Worm (Caenorhabditis elegans) whole organism, L1 larva: ENCODE measurements around the gene K08D8.7.

Experiments used
- C04F5.9 ChIP-seq: sonication (generic microtip); optimal IDR thresholded peaks from 2 replicates; lab custom pipeline; 2016; ENCODE audit warnings: missing genetic modification characterization, missing compliant biosample characterization
- C34B4.2 ChIP-seq: sonication (generic microtip); optimal IDR thresholded peaks from 2 replicates; lab custom pipeline; 2017; ENCODE audit warnings: mild to moderate bottlenecking, missing genetic modification characterization, missing compliant biosample characterization
- F16B12.6 ChIP-seq: fragments of 150-350 bp; optimal IDR thresholded peaks from 2 replicates; lab custom pipeline; 2014; ENCODE audit warnings: missing biosample characterization, missing genetic modification characterization
- ama-1 ChIP-seq: fragments of 150-350 bp; optimal IDR thresholded peaks from 2 replicates; lab custom pipeline; 2014
- dpl-1 ChIP-seq, 3 experiments: fragments of 150-350 bp in 2 of 3; sonication (generic microtip) in 1 of 3; optimal IDR thresholded peaks; 2 replicates each; lab custom pipeline; 2014 to 2017; ENCODE audit warnings: missing biosample characterization in 3 of 3, missing genetic modification characterization in 3 of 3, missing genetic modification reagents in 3 of 3
- fkh-10 ChIP-seq: sonication (generic microtip); optimal IDR thresholded peaks from 2 replicates; lab custom pipeline; 2017; ENCODE audit warnings: missing biosample characterization, missing genetic modification reagents, missing genetic modification characterization
- fkh-4 ChIP-seq: sonication (generic microtip); optimal IDR thresholded peaks from 2 replicates; lab custom pipeline; 2016; ENCODE audit warnings: missing compliant biosample characterization, missing genetic modification characterization, borderline replicate concordance
- fkh-8 ChIP-seq: sonication (generic microtip); optimal IDR thresholded peaks from 2 replicates; lab custom pipeline; 2016; ENCODE audit warnings: mild to moderate bottlenecking, missing genetic modification characterization, missing compliant biosample characterization
- fos-1 ChIP-seq: fragments of 150-350 bp; optimal IDR thresholded peaks from 2 replicates; lab custom pipeline; 2014; ENCODE audit warnings: missing biosample characterization, missing genetic modification characterization
- hlh-17 ChIP-seq: fragments of 200-800 bp; sonication (Bioruptor generic); optimal IDR thresholded peaks from 2 replicates; lab custom pipeline; 2018; ENCODE audit warnings: missing genetic modification characterization, mild to moderate bottlenecking, missing compliant biosample characterization, moderate library complexity, borderline replicate concordance
- hlh-4 ChIP-seq: sonication (generic microtip); optimal IDR thresholded peaks from 2 replicates; lab custom pipeline; 2016; ENCODE audit warnings: mild to moderate bottlenecking, missing genetic modification characterization, missing compliant biosample characterization
- isw-1 ChIP-seq: fragments of 200-800 bp; sonication (Bioruptor generic); IDR thresholded peaks from 2 replicates; pipeline ENCODE4 v1.3.6; 2022; ENCODE audit warnings: missing genetic modification characterization, missing compliant biosample characterization
- lin-14 ChIP-seq: fragments of 200-800 bp; sonication (Bioruptor generic); optimal IDR thresholded peaks from 2 replicates; lab custom pipeline; 2018; ENCODE audit warnings: mild to moderate bottlenecking, missing genetic modification characterization, moderate library complexity, missing compliant biosample characterization
- lin-35 ChIP-seq, 2 experiments: fragments of 150-350 bp; optimal IDR thresholded peaks; 2 replicates each; lab custom pipeline; 2014; ENCODE audit warnings: missing biosample characterization in 2 of 2, missing genetic modification characterization in 2 of 2, missing genetic modification reagents in 2 of 2
- mab-9 ChIP-seq: fragments of 200-800 bp; sonication (Bioruptor generic); IDR thresholded peaks from 2 replicates; pipeline ENCODE4 v1.3.6; 2022; ENCODE audit warnings: missing genetic modification reagents, missing genetic modification characterization, missing compliant biosample characterization
- mep-1 ChIP-seq: fragments of 150-350 bp; optimal IDR thresholded peaks from 2 replicates; lab custom pipeline; 2014; ENCODE audit warnings: missing biosample characterization, missing genetic modification characterization
- nhr-11 ChIP-seq: fragments of 150-350 bp; optimal IDR thresholded peaks from 2 replicates; lab custom pipeline; 2014; ENCODE audit warnings: missing biosample characterization, missing genetic modification characterization
- nhr-12 ChIP-seq: sonication (generic microtip); optimal IDR thresholded peaks from 2 replicates; lab custom pipeline; 2017; ENCODE audit warnings: missing biosample characterization, missing genetic modification characterization
- nhr-20 ChIP-seq: sonication (generic microtip); optimal IDR thresholded peaks from 2 replicates; lab custom pipeline; 2016; ENCODE audit warnings: mild to moderate bottlenecking, missing genetic modification characterization, missing compliant biosample characterization
- nhr-237 ChIP-seq: fragments of 150-350 bp; optimal IDR thresholded peaks from 2 replicates; lab custom pipeline; 2014; ENCODE audit warnings: missing biosample characterization, missing genetic modification characterization
- nhr-71 ChIP-seq: sonication (generic microtip); optimal IDR thresholded peaks from 2 replicates; lab custom pipeline; 2016; ENCODE audit warnings: mild to moderate bottlenecking, missing genetic modification characterization, moderate library complexity, missing compliant biosample characterization
- nhr-84 ChIP-seq: sonication (generic microtip); optimal IDR thresholded peaks from 2 replicates; lab custom pipeline; 2017; ENCODE audit warnings: missing biosample characterization, missing genetic modification characterization
- nhr-85 ChIP-seq: sonication (generic microtip); peaks from one replicate; lab custom pipeline; 2016; ENCODE audit warnings: missing genetic modification characterization, inconsistent platforms, missing compliant biosample characterization
- pag-3 ChIP-seq: sonication (generic microtip); optimal IDR thresholded peaks from 2 replicates; lab custom pipeline; 2017; ENCODE audit warnings: missing genetic modification characterization, mild to moderate bottlenecking, missing compliant biosample characterization, antibody characterized with exemption, borderline replicate concordance; ENCODE audit not compliant: insufficient read depth
- pqm-1 ChIP-seq: sonication (generic microtip); optimal IDR thresholded peaks from 3 replicates; lab custom pipeline; 2017; ENCODE audit warnings: missing biosample characterization, missing genetic modification characterization
- rnt-1 ChIP-seq: sonication (generic microtip); optimal IDR thresholded peaks from 2 replicates; lab custom pipeline; 2016; ENCODE audit warnings: mild to moderate bottlenecking, missing genetic modification characterization, moderate library complexity, missing compliant biosample characterization
- swsn-7 ChIP-seq: sonication (generic microtip); optimal IDR thresholded peaks from 2 replicates; lab custom pipeline; 2016; ENCODE audit warnings: missing genetic modification characterization, missing compliant biosample characterization
- tlp-1 ChIP-seq: fragments of 150-350 bp; optimal IDR thresholded peaks from 2 replicates; lab custom pipeline; 2014; ENCODE audit warnings: missing biosample characterization, missing genetic modification characterization
- unc-98 ChIP-seq: fragments of 200-800 bp; sonication (Bioruptor generic); IDR thresholded peaks from 2 replicates; pipeline ENCODE4 v1.3.6; 2022; ENCODE audit warnings: missing genetic modification characterization, missing compliant biosample characterization
- xbp-1 ChIP-seq: sonication (generic microtip); optimal IDR thresholded peaks from 2 replicates; lab custom pipeline; 2016; ENCODE audit warnings: missing genetic modification characterization, missing compliant biosample characterization
- zag-1 ChIP-seq: fragments of 150-350 bp; optimal IDR thresholded peaks from 2 replicates; lab custom pipeline; 2014; ENCODE audit warnings: missing biosample characterization, missing genetic modification characterization

Gene K08D8.7

ce11 chrIV:12941254-12941653 lies 44.6 kb downstream of the K08D8.7 start, which contains the start of gene dod-24:
TSS of gene dod-24 (minus strand) at chrIV:12941354.
- no peak for TF ChIP-seq swsn-7
- no peak for TF ChIP-seq hlh-4 (tag; lab: Kevin White, UChicago)
- TF ChIP-seq rnt-1 = no peak
- TF ChIP-seq F16B12.6 = no peak
- TF ChIP-seq C34B4.2 (tag; lab: Kevin White, UChicago) = no peak
- TF ChIP-seq isw-1 = no peak
- TF ChIP-seq ama-1 = no peak
- no peak for TF ChIP-seq pqm-1
- TF ChIP-seq nhr-11 (tag; lab: Kevin White, UChicago) = no peak
- no peak for TF ChIP-seq xbp-1 (tag; lab: Kevin White, UChicago)
- TF ChIP-seq nhr-20 (tag; lab: Kevin White, UChicago) = no peak
- no peak for TF ChIP-seq mab-9 (GFP tag; lab: Robert Waterston, UW)
- TF ChIP-seq lin-14 (GFP tag; lab: Kevin White, UChicago) = no peak
- TF ChIP-seq fkh-4 (tag; lab: Kevin White, UChicago) = no peak
- no peak for TF ChIP-seq dpl-1 (GFP tag; optimal IDR thresholded peaks at IDR 0.05; lab: Kevin White, UChicago)
- TF ChIP-seq hlh-17 (GFP tag; lab: Kevin White, UChicago) = no peak
- no peak for TF ChIP-seq pag-3 (tag; lab: Kevin White, UChicago)
- TF ChIP-seq nhr-237 = no peak
- TF ChIP-seq unc-98 (GFP tag; lab: Robert Waterston, UW) = no peak

ce11 chrIV:12942633-12943032 lies 46.0 kb downstream of the K08D8.7 start, which contains the start of gene dct-19:
TSS of gene dct-19 (plus strand) at chrIV:12942933.
- no peak for TF ChIP-seq nhr-84 (tag; lab: Kevin White, UChicago)
- TF ChIP-seq nhr-12 = no peak
- no peak for TF ChIP-seq fos-1 (tag; lab: Kevin White, UChicago)
- no peak for TF ChIP-seq fkh-10 (GFP tag; lab: Kevin White, UChicago)
- no peak for TF ChIP-seq zag-1 (tag; lab: Kevin White, UChicago)
- no peak for TF ChIP-seq nhr-85
- no peak for TF ChIP-seq lin-35 (GFP tag; optimal IDR thresholded peaks at IDR 0.05; lab: Kevin White, UChicago)
- TF ChIP-seq isw-1 = no peak
- no peak for TF ChIP-seq nhr-71 (tag; lab: Kevin White, UChicago)
- TF ChIP-seq fkh-8 (tag; lab: Kevin White, UChicago) = no peak
- TF ChIP-seq swsn-7 = no peak
- no peak for TF ChIP-seq tlp-1 (tag; lab: Kevin White, UChicago)

- TF ChIP-seq pqm-1 = no peak
- TF ChIP-seq C04F5.9 (tag; lab: Kevin White, UChicago) = no peak
- TF ChIP-seq mep-1 (tag; lab: Kevin White, UChicago) = no peak
- TF ChIP-seq hlh-4 (tag; lab: Kevin White, UChicago) = no peak
- no peak for TF ChIP-seq nhr-237
- TF ChIP-seq, all 84 proteins: peak for 0
These were observed 49.9 kb downstream of the K08D8.7 start, which contains the start of gene F55G11.1 for ce11 chrIV:12946488-12946887. TSS of gene F55G11.1 (minus strand) at chrIV:12946588.
